Worm (Caenorhabditis elegans) whole organism, midembryonic: ENCODE measurements around the gene Y62H9A.5.

Experiments used
- T22C8.4 ChIP-seq: fragments of 200-800 bp; sonication (Bioruptor generic); IDR thresholded peaks from 2 replicates; pipeline ENCODE4 v1.3.6; 2022; ENCODE audit warnings: missing genetic modification characterization, missing compliant biosample characterization
- cog-1 ChIP-seq: sonication (generic microtip); optimal IDR thresholded peaks from 2 replicates; lab custom pipeline; 2016; ENCODE audit warnings: missing genetic modification characterization, missing compliant biosample characterization
- flt-1 ChIP-seq: fragments of 200-800 bp; sonication (Bioruptor generic); IDR thresholded peaks from 2 replicates; pipeline ENCODE4 v1.3.6; 2022; ENCODE audit warnings: missing genetic modification characterization, missing compliant biosample characterization
- klf-2 ChIP-seq: fragments of 200-800 bp; sonication (Bioruptor generic); conservative IDR thresholded peaks from 2 replicates; pipeline ENCODE4 v1.3.6; 2022; ENCODE audit warnings: missing genetic modification reagents, missing genetic modification characterization, missing compliant biosample characterization
- med-1 ChIP-seq: sonication (generic microtip); optimal IDR thresholded peaks from 2 replicates; lab custom pipeline; 2017; ENCODE audit warnings: missing genetic modification characterization, mild to moderate bottlenecking, missing compliant biosample characterization, antibody characterized with exemption, missing genetic modification reagents; ENCODE audit not compliant: insufficient read depth
- ref-1 ChIP-seq: fragments of 200-800 bp; sonication (Bioruptor generic); conservative IDR thresholded peaks from 2 replicates; pipeline ENCODE4 v1.3.6; 2022; ENCODE audit warnings: missing genetic modification reagents, missing genetic modification characterization, missing compliant biosample characterization
- tab-1 ChIP-seq: fragments of 200-800 bp; sonication (Bioruptor generic); IDR thresholded peaks from 2 replicates; pipeline ENCODE4 v1.3.6; 2022; ENCODE audit warnings: missing genetic modification characterization, missing compliant biosample characterization
- ztf-23 ChIP-seq: fragments of 200-800 bp; sonication (Bioruptor generic); IDR thresholded peaks from 2 replicates; pipeline ENCODE4 v1.3.6; 2022; ENCODE audit warnings: missing genetic modification reagents, missing genetic modification characterization, missing compliant biosample characterization
- ztf-29 ChIP-seq: fragments of 200-800 bp; sonication (Bioruptor generic); IDR thresholded peaks from 2 replicates; pipeline ENCODE4 v1.3.6; 2022; ENCODE audit warnings: missing genetic modification reagents, missing genetic modification characterization, missing compliant biosample characterization

The Y62H9A.5 gene

DNA sequence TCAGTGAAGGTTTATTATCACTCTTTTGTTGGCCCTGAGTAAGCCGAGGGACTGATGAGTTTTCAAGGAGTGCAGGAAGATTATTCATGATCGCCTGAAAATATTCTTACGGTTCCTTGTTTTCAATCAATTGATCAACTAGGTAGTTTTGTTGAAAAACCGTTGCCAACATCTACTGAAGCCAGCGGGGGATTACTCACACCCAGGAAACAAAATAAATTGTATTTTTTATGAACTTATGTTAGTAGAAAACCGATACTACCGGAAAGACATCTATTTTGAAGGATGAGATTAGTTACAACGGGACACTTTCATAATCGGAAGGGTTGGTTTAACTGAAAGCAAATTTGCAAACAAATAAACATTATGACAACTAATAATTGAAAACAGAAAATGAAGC is 4.6 kb downstream of the Y62H9A.5 start, which contains the start of gene Y62H9A.2:
Gene Y62H9A.2, minus strand, starts transcription at position 101 of the 400 bp plus-strand sequence.
- TF ChIP-seq ztf-23 (GFP tag; lab: Robert Waterston, UW) (no peak), klf-2 (GFP tag; lab: Robert Waterston, UW) (no peak), ref-1 (no peak), flt-1 (GFP tag; lab: Robert Waterston, UW) (no peak), med-1 (GFP tag; lab: Kevin White, UChicago) (no peak), ztf-29 (no peak), tab-1 (no peak), cog-1 (tag; lab: Kevin White, UChicago) (no peak)

DNA sequence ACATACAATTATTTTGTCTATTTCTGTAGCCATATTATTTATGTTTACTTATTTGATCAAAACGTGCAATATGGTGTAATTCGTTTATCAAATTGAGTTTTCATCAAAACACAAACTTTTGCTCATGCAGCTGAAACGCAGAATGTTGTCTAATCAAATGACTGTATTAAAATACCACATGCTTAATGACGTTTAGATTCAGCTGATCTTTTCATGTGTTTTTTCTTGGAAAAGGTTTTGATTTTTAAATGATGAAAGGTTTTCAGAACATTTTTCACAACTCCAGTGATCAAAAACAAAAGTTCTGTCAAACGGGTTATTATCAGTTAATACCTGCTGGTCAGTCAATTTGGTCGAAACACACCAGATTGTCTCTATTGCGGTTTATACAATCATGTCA is 7.4 kb downstream of the Y62H9A.5 start, which contains the start of gene Y62H9A.1:
Gene Y62H9A.1, plus strand, starts transcription at position 282 of the 400 bp plus-strand sequence.
- TF ChIP-seq klf-2 (GFP tag; lab: Robert Waterston, UW) (no peak), med-1 (GFP tag; lab: Kevin White, UChicago) (no peak), tab-1 (no peak), ztf-23 (GFP tag; lab: Robert Waterston, UW) (no peak), ztf-29 (no peak), T22C8.4 (no peak), cog-1 (tag; lab: Kevin White, UChicago) (no peak), ref-1 (no peak), flt-1 (GFP tag; lab: Robert Waterston, UW) (no peak)

DNA sequence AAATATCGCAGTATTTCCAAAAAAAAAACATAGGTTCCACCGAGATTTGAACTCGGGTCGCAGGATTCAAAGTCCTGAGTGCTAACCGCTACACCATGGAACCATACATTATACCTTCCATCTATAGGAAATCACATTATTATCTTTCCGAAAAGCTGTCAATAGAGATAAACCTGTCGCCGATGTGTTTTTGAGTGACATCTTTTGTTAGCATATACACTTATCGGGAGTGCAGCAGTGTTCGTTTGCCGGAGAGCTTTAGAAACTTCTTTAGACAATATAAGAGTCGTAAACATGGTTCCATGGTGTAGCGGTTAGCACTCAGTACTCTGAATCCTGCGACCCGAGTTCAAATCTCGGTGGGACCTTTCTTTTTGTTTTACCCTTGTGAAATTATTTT is 10.5 kb downstream of the Y62H9A.5 start:
- TF ChIP-seq T22C8.4 (no peak), ztf-29 (no peak), cog-1 (tag; lab: Kevin White, UChicago) (no peak), med-1 (GFP tag; lab: Kevin White, UChicago) (no peak), flt-1 (GFP tag; lab: Robert Waterston, UW) (no peak), ref-1 (no peak), ztf-23 (GFP tag; lab: Robert Waterston, UW) (no peak), klf-2 (GFP tag; lab: Robert Waterston, UW) (no peak), tab-1 (no peak)

ce11 chrX:11870393-11870792 is 12.3 kb downstream of the Y62H9A.5 start:
- TF ChIP-seq ztf-29, result no peak

- TF ChIP-seq cog-1 (tag; lab: Kevin White, UChicago) (no peak), tab-1 (no peak), klf-2 (GFP tag; lab: Robert Waterston, UW) (no peak), ref-1 (no peak), flt-1 (GFP tag; lab: Robert Waterston, UW) (no peak)
These were observed 13.4 kb downstream of the Y62H9A.5 start, which contains the start of gene dot-1.2 for ce11 chrX:11869260-11869659. Gene dot-1.2 (minus strand): TSS chrX:11869360.

- no peak for TF ChIP-seq klf-2 (GFP tag; lab: Robert Waterston, UW)
- TF ChIP-seq ztf-23 (GFP tag; lab: Robert Waterston, UW), result no peak
- TF ChIP-seq med-1 (GFP tag; lab: Kevin White, UChicago), result no peak
- TF ChIP-seq ref-1, result no peak
- TF ChIP-seq cog-1 (tag; lab: Kevin White, UChicago), result no peak
- TF ChIP-seq tab-1, result no peak
- TF ChIP-seq flt-1 (GFP tag; lab: Robert Waterston, UW), result no peak
- TF ChIP-seq ztf-29, result no peak
- TF ChIP-seq T22C8.4, result no peak
These were observed 17.6 kb downstream of the Y62H9A.5 start, which contains the start of gene F54F7.6 for ce11 chrX:11865083-11865482. Gene F54F7.6 (plus strand): TSS chrX:11865383.

DNA sequence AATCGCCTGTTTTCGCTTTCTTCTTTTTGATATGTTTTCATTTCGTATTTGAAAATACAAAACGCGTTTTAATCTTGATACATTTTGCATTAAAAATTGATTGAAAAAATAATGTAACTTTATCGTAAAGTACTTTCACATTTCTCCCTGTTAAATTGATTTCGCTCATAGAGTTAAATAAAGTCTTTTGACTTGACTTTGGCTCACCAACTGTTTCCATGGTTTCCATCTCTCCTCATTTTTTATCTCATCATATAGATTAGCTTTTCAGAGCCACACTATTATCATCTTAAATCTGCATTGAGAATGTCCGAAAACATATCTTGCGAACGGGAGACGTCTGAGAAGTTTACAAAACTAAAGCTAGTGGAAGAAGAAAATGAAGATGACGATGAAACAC is 19.4 kb downstream of the Y62H9A.5 start, which contains the start of gene F54F7.10:
Gene F54F7.10, plus strand, starts transcription at position 301 of the 400 bp plus-strand sequence.
- TF ChIP-seq T22C8.4 (no peak), klf-2 (GFP tag; lab: Robert Waterston, UW) (no peak), flt-1 (GFP tag; lab: Robert Waterston, UW) (no peak), cog-1 (tag; lab: Kevin White, UChicago) (no peak)

DNA sequence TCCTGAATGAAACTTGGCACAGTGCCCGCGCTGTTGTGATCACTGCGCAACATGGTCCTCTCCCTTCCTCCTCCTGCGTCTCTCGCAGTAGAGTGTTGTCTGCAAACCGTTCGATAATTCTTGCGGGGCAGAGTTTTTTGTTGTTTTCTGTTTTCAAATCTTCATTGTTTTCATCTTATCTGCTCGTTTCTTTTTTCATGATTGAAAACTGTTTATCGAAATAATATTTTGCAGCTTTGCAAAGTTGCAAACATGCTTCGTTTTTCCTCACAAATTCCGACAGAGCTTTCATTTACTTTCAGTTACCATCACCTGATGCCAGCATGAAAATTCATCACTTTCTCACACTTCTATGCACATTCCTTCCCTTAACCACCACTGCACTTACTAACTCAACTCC is 25.5 kb downstream of the Y62H9A.5 start, which contains the start of gene mes-1:
Gene mes-1, plus strand, starts transcription at position 301 of the 400 bp plus-strand sequence.
- TF ChIP-seq cog-1 (tag; lab: Kevin White, UChicago), result no peak
- no peak for TF ChIP-seq ztf-29
- no peak for TF ChIP-seq tab-1
- TF ChIP-seq flt-1 (GFP tag; lab: Robert Waterston, UW), result no peak
- no peak for TF ChIP-seq ztf-23 (GFP tag; lab: Robert Waterston, UW)
- no peak for TF ChIP-seq klf-2 (GFP tag; lab: Robert Waterston, UW)
- no peak for TF ChIP-seq ref-1
- no peak for TF ChIP-seq T22C8.4
- no peak for TF ChIP-seq med-1 (GFP tag; lab: Kevin White, UChicago)

ce11 chrX:11856214-11856613 is 26.5 kb downstream of the Y62H9A.5 start:
- no peak for TF ChIP-seq klf-2 (GFP tag; lab: Robert Waterston, UW)
- TF ChIP-seq T22C8.4, result no peak
- no peak for TF ChIP-seq flt-1 (GFP tag; lab: Robert Waterston, UW)
- no peak for TF ChIP-seq tab-1
- no peak for TF ChIP-seq med-1 (GFP tag; lab: Kevin White, UChicago)
- no peak for TF ChIP-seq cog-1 (tag; lab: Kevin White, UChicago)
- TF ChIP-seq ztf-23 (GFP tag; lab: Robert Waterston, UW), result no peak
- TF ChIP-seq ref-1, result no peak

- TF ChIP-seq klf-2 (GFP tag; lab: Robert Waterston, UW), result no peak
- no peak for TF ChIP-seq T22C8.4
- TF ChIP-seq ref-1, result no peak
These were observed 27.8 kb downstream of the Y62H9A.5 start, which contains the start of gene F54F7.8 for ce11 chrX:11854903-11855302. Gene F54F7.8 (minus strand): TSS chrX:11855003.

- TF ChIP-seq tab-1, result no peak
- no peak for TF ChIP-seq ztf-29
- TF ChIP-seq cog-1 (tag; lab: Kevin White, UChicago), result no peak
- no peak for TF ChIP-seq T22C8.4
These were observed 28.3 kb downstream of the Y62H9A.5 start for ce11 chrX:11854432-11854831.
